Worm (Caenorhabditis elegans) whole organism, L4 larva: ENCODE measurements around the gene M02D8.5.
A peak's percentile ranks its signal among the peaks of the same experiment; 100 is the strongest.

Experiments
- F26F4.8 ChIP-seq: fragments of 200-800 bp; sonication (Bioruptor generic); conservative IDR thresholded peaks from 2 replicates; pipeline ENCODE4 v1.3.6; 2022; ENCODE audit warnings: missing genetic modification characterization, missing compliant biosample characterization
- R02D3.7 ChIP-seq: fragments of 150-350 bp; sonication (generic microtip); optimal IDR thresholded peaks from 3 replicates; lab custom pipeline; 2014; ENCODE audit warnings: missing biosample characterization, missing genetic modification characterization
- Y48G9A.11 ChIP-seq: fragments of 200-800 bp; sonication (Bioruptor generic); IDR thresholded peaks from 2 replicates; pipeline ENCODE4 v1.3.6; 2022; ENCODE audit warnings: missing genetic modification reagents, missing genetic modification characterization, missing compliant biosample characterization
- Y75B8A.6 ChIP-seq: fragments of 200-800 bp; sonication (Bioruptor generic); IDR thresholded peaks from 2 replicates; pipeline ENCODE4 v1.3.6; 2022; ENCODE audit warnings: missing genetic modification reagents, missing genetic modification characterization, missing compliant biosample characterization
- aha-1 ChIP-seq: fragments of 150-350 bp; peaks from one replicate; lab custom pipeline; 2014; ENCODE audit warnings: missing biosample characterization, missing genetic modification characterization
- aly-2 ChIP-seq: sonication (generic microtip); optimal IDR thresholded peaks from 2 replicates; lab custom pipeline; 2018; ENCODE audit warnings: missing biosample characterization, missing genetic modification characterization
- ama-1 ChIP-seq: fragments of 150-350 bp; optimal IDR thresholded peaks from 2 replicates; lab custom pipeline; 2014; ENCODE audit warnings: inconsistent platforms, mixed read lengths
- arid-1 ChIP-seq: fragments of 200-800 bp; sonication (Bioruptor generic); conservative IDR thresholded peaks from 2 replicates; pipeline ENCODE4 v1.3.6; 2022; ENCODE audit warnings: missing genetic modification reagents, missing genetic modification characterization, missing compliant biosample characterization
- attf-4 ChIP-seq: sonication (generic microtip); optimal IDR thresholded peaks from 3 replicates; lab custom pipeline; 2017; ENCODE audit warnings: missing biosample characterization, missing genetic modification characterization
- ceh-44 ChIP-seq: fragments of 200-800 bp; sonication (Bioruptor generic); IDR thresholded peaks from 2 replicates; pipeline ENCODE4 v1.3.6; 2022; ENCODE audit warnings: missing genetic modification reagents, missing genetic modification characterization, missing compliant biosample characterization
- ceh-62 ChIP-seq: sonication (generic microtip); optimal IDR thresholded peaks from 2 replicates; lab custom pipeline; 2017; ENCODE audit warnings: missing biosample characterization, missing genetic modification characterization
- ceh-82 ChIP-seq: sonication (generic microtip); optimal IDR thresholded peaks from 2 replicates; lab custom pipeline; 2017; ENCODE audit warnings: missing biosample characterization, missing genetic modification characterization
- ces-1 ChIP-seq: fragments of 150-350 bp; sonication (generic microtip); optimal IDR thresholded peaks from 4 replicates; lab custom pipeline; 2014; ENCODE audit warnings: missing biosample characterization, missing genetic modification reagents, missing genetic modification characterization
- ctbp-1 ChIP-seq: fragments of 200-800 bp; sonication (Bioruptor generic); IDR thresholded peaks from 2 replicates; pipeline ENCODE4 v1.3.6; 2022; ENCODE audit warnings: missing genetic modification reagents, missing genetic modification characterization, missing compliant biosample characterization
- daf-12 ChIP-seq: fragments of 150-350 bp; optimal IDR thresholded peaks from 2 replicates; lab custom pipeline; 2014; ENCODE audit warnings: missing biosample characterization, missing genetic modification reagents, missing genetic modification characterization
- daf-16 ChIP-seq, 3 experiments: sonication (generic microtip); optimal IDR thresholded peaks; 2 replicates each; lab custom pipeline; 2016 to 2017; ENCODE audit warnings: missing genetic modification characterization in 3 of 3, missing genetic modification reagents in 3 of 3, mild to moderate bottlenecking in 2 of 3, missing compliant biosample characterization in 2 of 3, missing biosample characterization in 1 of 3, moderate library complexity in 1 of 3
- dmd-6 ChIP-seq: fragments of 200-800 bp; sonication (Bioruptor generic); IDR thresholded peaks from 2 replicates; pipeline ENCODE4 v1.3.6; 2022; ENCODE audit warnings: missing genetic modification reagents, missing genetic modification characterization, missing compliant biosample characterization
- dmd-9 ChIP-seq: fragments of 200-800 bp; sonication (Bioruptor generic); IDR thresholded peaks from 2 replicates; pipeline ENCODE4 v1.3.6; 2022; ENCODE audit warnings: missing genetic modification reagents, missing genetic modification characterization, missing compliant biosample characterization
- duxl-1 ChIP-seq: sonication (generic microtip); optimal IDR thresholded peaks from 2 replicates; lab custom pipeline; 2016; ENCODE audit warnings: mild to moderate bottlenecking, missing genetic modification characterization, moderate library complexity, missing compliant biosample characterization; ENCODE audit not compliant: poor library complexity
- dve-1 ChIP-seq: sonication (generic microtip); optimal IDR thresholded peaks from 2 replicates; lab custom pipeline; 2017; ENCODE audit warnings: antibody characterized with exemption, mild to moderate bottlenecking, missing genetic modification characterization, missing compliant biosample characterization; ENCODE audit not compliant: insufficient read depth
- egl-27 ChIP-seq: sonication (generic microtip); optimal IDR thresholded peaks from 3 replicates; lab custom pipeline; 2017; ENCODE audit warnings: missing biosample characterization, missing genetic modification reagents, missing genetic modification characterization
- fkh-10 ChIP-seq: fragments of 150-350 bp; optimal IDR thresholded peaks from 2 replicates; lab custom pipeline; 2014; ENCODE audit warnings: missing biosample characterization, missing genetic modification reagents, missing genetic modification characterization
- fos-1 ChIP-seq: fragments of 150-350 bp; optimal IDR thresholded peaks from 2 replicates; lab custom pipeline; 2014; ENCODE audit warnings: missing biosample characterization, missing genetic modification characterization
- gei-8 ChIP-seq: fragments of 200-800 bp; sonication (Bioruptor generic); optimal IDR thresholded peaks from 2 replicates; lab custom pipeline; 2018; ENCODE audit warnings: mild to moderate bottlenecking, missing genetic modification characterization, missing compliant biosample characterization
- hif-1 ChIP-seq, 2 experiments: sonication (generic microtip); optimal IDR thresholded peaks; 2 replicates each; lab custom pipeline; 2016 to 2017; ENCODE audit warnings: missing compliant biosample characterization in 2 of 2, missing genetic modification characterization in 2 of 2, missing genetic modification reagents in 2 of 2, missing genotype in 2 of 2, mild to moderate bottlenecking in 1 of 2
- lin-29 ChIP-seq: fragments of 200-800 bp; sonication (Bioruptor generic); IDR thresholded peaks from 2 replicates; pipeline ENCODE4 v1.3.6; 2022; ENCODE audit warnings: missing genetic modification reagents, missing genetic modification characterization, missing compliant biosample characterization
- madf-5 ChIP-seq, 2 experiments: fragments of 200-800 bp; sonication (Bioruptor generic); IDR thresholded peaks; 2 replicates each; pipeline ENCODE4 v1.3.6; 2022; ENCODE audit warnings: missing compliant biosample characterization in 2 of 2, missing genetic modification characterization in 2 of 2
- madf-9 ChIP-seq: fragments of 200-800 bp; sonication (Bioruptor generic); conservative IDR thresholded peaks from 2 replicates; pipeline ENCODE4 v1.3.6; 2022; ENCODE audit warnings: missing genetic modification reagents, missing genetic modification characterization, missing compliant biosample characterization
- mdl-1 ChIP-seq, 2 experiments: fragments of 150-350 bp in 1 of 2; sonication (generic microtip) in 1 of 2; optimal IDR thresholded peaks; 2 replicates each; lab custom pipeline; 2014 to 2017; ENCODE audit warnings: missing biosample characterization in 2 of 2, missing genetic modification characterization in 2 of 2
- mes-2 ChIP-seq: sonication (generic microtip); optimal IDR thresholded peaks from 2 replicates; lab custom pipeline; 2016; ENCODE audit warnings: missing genotype, mild to moderate bottlenecking, missing genetic modification characterization, missing compliant biosample characterization; ENCODE audit not compliant: poor library complexity, severe bottlenecking
- mxl-2 ChIP-seq: fragments of 200-800 bp; sonication (Bioruptor generic); conservative IDR thresholded peaks from 2 replicates; pipeline ENCODE4 v1.3.6; 2022; ENCODE audit warnings: missing genetic modification reagents, missing genetic modification characterization, missing compliant biosample characterization
- nhr-102 ChIP-seq: sonication (generic microtip); optimal IDR thresholded peaks from 2 replicates; lab custom pipeline; 2016; ENCODE audit warnings: mild to moderate bottlenecking, missing genetic modification characterization, moderate library complexity, missing compliant biosample characterization
- nhr-237 ChIP-seq: sonication (generic microtip); optimal IDR thresholded peaks from 2 replicates; lab custom pipeline; 2017; ENCODE audit warnings: missing biosample characterization, missing genetic modification characterization
- nhr-25 ChIP-seq: sonication (generic microtip); optimal IDR thresholded peaks from 2 replicates; lab custom pipeline; 2017; ENCODE audit warnings: missing genetic modification characterization, mild to moderate bottlenecking, missing compliant biosample characterization, antibody characterized with exemption, moderate library complexity, borderline replicate concordance; ENCODE audit not compliant: insufficient read depth
- nhr-48 ChIP-seq: sonication (generic microtip); optimal IDR thresholded peaks from 2 replicates; lab custom pipeline; 2016; ENCODE audit warnings: mild to moderate bottlenecking, missing genetic modification characterization, missing compliant biosample characterization
- nhr-76 ChIP-seq: fragments of 150-350 bp; optimal IDR thresholded peaks from 2 replicates; lab custom pipeline; 2014; ENCODE audit warnings: missing biosample characterization, missing genetic modification characterization
- nhr-77 ChIP-seq: fragments of 150-350 bp; optimal IDR thresholded peaks from 2 replicates; lab custom pipeline; 2014; ENCODE audit warnings: missing biosample characterization, missing genetic modification characterization
- pha-4 ChIP-seq, 2 experiments: fragments of 150-350 bp in 1 of 2; fragments of 200-800 bp in 1 of 2; sonication (Bioruptor generic) in 1 of 2; IDR thresholded peaks in 1 of 2; optimal IDR thresholded peaks in 1 of 2; 2 replicates each; pipeline versions ENCODE4 v1.3.6 to Lab custom; 2014 to 2022; ENCODE audit warnings: missing genetic modification characterization in 2 of 2, missing genetic modification reagents in 2 of 2, missing biosample characterization in 1 of 2, missing compliant biosample characterization in 1 of 2
- pqm-1 ChIP-seq: sonication (generic microtip); optimal IDR thresholded peaks from 2 replicates; lab custom pipeline; 2017; ENCODE audit warnings: missing biosample characterization, missing genetic modification characterization
- snpc-1.2 ChIP-seq: fragments of 200-800 bp; sonication (Bioruptor generic); IDR thresholded peaks from 2 replicates; pipeline ENCODE4 v1.3.6; 2022; ENCODE audit warnings: missing genetic modification reagents, missing genetic modification characterization, missing compliant biosample characterization
- snpc-4 ChIP-seq: fragments of 150-350 bp; optimal IDR thresholded peaks from 2 replicates; lab custom pipeline; 2014; ENCODE audit warnings: missing biosample characterization, missing genetic modification characterization
- spr-1 ChIP-seq: sonication (generic microtip); optimal IDR thresholded peaks from 2 replicates; lab custom pipeline; 2016; ENCODE audit warnings: mild to moderate bottlenecking, missing genetic modification characterization, missing compliant biosample characterization
- spr-3 ChIP-seq: fragments of 200-800 bp; sonication (Bioruptor generic); optimal IDR thresholded peaks from 2 replicates; lab custom pipeline; 2018; ENCODE audit warnings: mild to moderate bottlenecking, missing genetic modification characterization, missing compliant biosample characterization
- tag-97 ChIP-seq: fragments of 200-800 bp; sonication (Bioruptor generic); IDR thresholded peaks from 2 replicates; pipeline ENCODE4 v1.3.6; 2022; ENCODE audit warnings: missing genetic modification characterization, missing compliant biosample characterization
- unc-130 ChIP-seq: sonication (generic microtip); optimal IDR thresholded peaks from 2 replicates; lab custom pipeline; 2016; ENCODE audit warnings: missing genetic modification reagents, missing genetic modification characterization, missing compliant biosample characterization
- unc-39 ChIP-seq: sonication (generic microtip); optimal IDR thresholded peaks from 2 replicates; lab custom pipeline; 2017; ENCODE audit warnings: missing biosample characterization, missing genetic modification characterization
- zag-1 ChIP-seq: fragments of 150-350 bp; optimal IDR thresholded peaks from 2 replicates; lab custom pipeline; 2014; ENCODE audit warnings: missing biosample characterization, missing genetic modification characterization
- zip-11 ChIP-seq: fragments of 200-800 bp; sonication (Bioruptor generic); IDR thresholded peaks from 2 replicates; pipeline ENCODE4 v1.3.6; 2022; ENCODE audit warnings: missing genetic modification characterization, missing compliant biosample characterization
- zip-2 ChIP-seq: fragments of 150-350 bp; optimal IDR thresholded peaks from 2 replicates; lab custom pipeline; 2014; ENCODE audit warnings: missing biosample characterization, missing genetic modification characterization
- ztf-11 ChIP-seq: fragments of 150-350 bp; optimal IDR thresholded peaks from 2 replicates; lab custom pipeline; 2014; ENCODE audit warnings: missing biosample characterization, missing genetic modification characterization
- ztf-7 ChIP-seq: fragments of 150-350 bp; optimal IDR thresholded peaks from 2 replicates; lab custom pipeline; 2014; ENCODE audit warnings: missing biosample characterization, missing genetic modification characterization

The M02D8.5 gene

ce11 chrX:8800983-8801382, 39.6 kb upstream of the M02D8.5 start (continued):
- no peak for TF ChIP-seq Y48G9A.11 (GFP tag; lab: Robert Waterston, UW)
- no peak for TF ChIP-seq F26F4.8 (GFP tag; lab: Robert Waterston, UW)
- no peak for TF ChIP-seq madf-9 (GFP tag; lab: Robert Waterston, UW)
- TF ChIP-seq duxl-1 (tag; lab: Kevin White, UChicago), result no peak
- TF ChIP-seq Y75B8A.6, result no peak
- no peak for TF ChIP-seq attf-4 (tag; lab: Kevin White, UChicago)
- TF ChIP-seq ztf-7 (tag; lab: Kevin White, UChicago), result no peak
- peak in 1 of 2 experiments; percentile 9 for TF ChIP-seq hif-1 (tag; optimal IDR thresholded peaks at IDR 0.05; lab: Kevin White, UChicago)
- no peak for TF ChIP-seq snpc-4 (tag; lab: Kevin White, UChicago)
- 0 out of 2 replicates have a peak, but pooled peaks have one; percentile 13 for TF ChIP-seq arid-1 (GFP tag; lab: Robert Waterston, UW)
- no peak for TF ChIP-seq R02D3.7
- TF ChIP-seq daf-16 (GFP tag; optimal IDR thresholded peaks at IDR 0.05; lab: Kevin White, UChicago), result no peak
- TF ChIP-seq daf-16 (tag; optimal IDR thresholded peaks at IDR 0.05; lab: Kevin White, UChicago), result peak; percentile 9
- TF ChIP-seq pha-4 (GFP tag; IDR thresholded peaks at IDR 0.05; lab: Robert Waterston, UW), result no peak
- no peak for TF ChIP-seq pha-4 (tag; optimal IDR thresholded peaks at IDR 0.05; lab: Kevin White, UChicago)
- no peak for TF ChIP-seq ceh-62 (tag; lab: Kevin White, UChicago)
- TF ChIP-seq dve-1, result no peak
- TF ChIP-seq fkh-10 (GFP tag; lab: Kevin White, UChicago), result peak; percentile 79
- TF ChIP-seq ztf-11 (tag; lab: Kevin White, UChicago), result no peak
- TF ChIP-seq ctbp-1 (GFP tag; lab: Robert Waterston, UW), result peak; percentile 70; the same call in 1 of the 2 replicates
- no peak for TF ChIP-seq dmd-6
- TF ChIP-seq fos-1 (tag; lab: Kevin White, UChicago), result no peak
- no peak for TF ChIP-seq zag-1
- no peak for TF ChIP-seq tag-97 (GFP tag; lab: Robert Waterston, UW)
- no peak for TF ChIP-seq madf-5 (GFP tag; IDR thresholded peaks at IDR 0.05; lab: Robert Waterston, UW)
- TF ChIP-seq spr-1, result no peak
- no peak for TF ChIP-seq gei-8 (GFP tag; lab: Kevin White, UChicago)
- TF ChIP-seq daf-12 (tag; lab: Kevin White, UChicago), result no peak
- TF ChIP-seq pqm-1 (tag; lab: Kevin White, UChicago), result no peak
- no peak for TF ChIP-seq nhr-77 (tag; lab: Kevin White, UChicago)
- TF ChIP-seq unc-39 (tag; lab: Kevin White, UChicago), result no peak
- peak; percentile 70 for TF ChIP-seq ces-1
- no peak for TF ChIP-seq ama-1 (lab: Kevin White, UChicago)
- TF ChIP-seq ceh-44 (GFP tag; lab: Robert Waterston, UW), result no peak
- no peak for TF ChIP-seq unc-130
- TF ChIP-seq nhr-237 (tag; lab: Kevin White, UChicago), result no peak
- no peak for TF ChIP-seq mxl-2
- TF ChIP-seq nhr-48, result no peak
- no peak for TF ChIP-seq zip-2 (tag; lab: Kevin White, UChicago)
- no peak for TF ChIP-seq nhr-102 (tag; lab: Kevin White, UChicago)
- TF ChIP-seq nhr-76, result no peak
- TF ChIP-seq mdl-1 (tag; optimal IDR thresholded peaks at IDR 0.05; lab: Kevin White, UChicago), result no peak
- TF ChIP-seq nhr-25, result no peak
- TF ChIP-seq lin-29 (GFP tag; lab: Robert Waterston, UW), result no peak
- peak; percentile 80 for TF ChIP-seq aha-1
- TF ChIP-seq snpc-1.2, result no peak
- TF ChIP-seq dmd-9 (GFP tag; lab: Robert Waterston, UW), result no peak
- no peak for TF ChIP-seq aly-2 (tag; lab: Kevin White, UChicago)
- TF ChIP-seq spr-3 (GFP tag; lab: Kevin White, UChicago), result no peak
- TF ChIP-seq ceh-82 (tag; lab: Kevin White, UChicago), result no peak
- TF ChIP-seq zip-11, result no peak
- TF ChIP-seq mes-2 (tag; lab: Kevin White, UChicago), result no peak
- no peak for TF ChIP-seq egl-27 (tag; lab: Kevin White, UChicago)
